Worm (Caenorhabditis elegans): ENCODE measurements around the gene acs-11.
"Not testable (repeated sequence)": the region's sequence is repeated elsewhere in the genome, so short reads cannot be mapped to it uniquely, and the experiment has no call there.

DNA sequence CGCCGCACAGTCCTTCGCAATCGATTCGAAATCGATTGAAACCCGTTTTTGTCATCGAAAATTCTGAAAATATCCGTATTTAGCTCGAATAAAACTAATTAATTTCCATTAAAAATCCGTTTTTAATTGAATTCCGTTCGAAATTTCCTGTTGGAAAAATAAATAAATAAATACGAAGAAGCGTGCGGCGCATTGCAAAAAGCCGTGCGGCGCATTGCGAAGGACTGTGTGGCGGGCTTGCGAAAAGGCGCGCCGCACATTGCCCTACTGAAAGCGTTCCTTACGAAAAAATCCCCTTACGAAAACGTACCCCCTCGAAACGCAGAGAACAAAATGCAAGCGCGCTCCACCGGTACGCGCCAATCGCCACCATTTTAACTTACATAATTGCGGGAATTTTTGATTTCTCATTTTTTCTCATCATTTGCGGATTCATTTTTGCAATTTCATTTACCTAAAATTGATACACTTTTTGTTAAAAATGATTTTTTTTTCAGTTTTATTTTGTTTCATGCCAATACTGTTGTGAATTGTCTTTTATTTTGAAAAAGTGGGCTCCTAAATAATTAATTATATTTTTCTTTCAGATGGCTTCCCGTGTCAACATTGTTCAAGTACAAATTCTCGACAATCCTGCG is 40.3 kb upstream of the acs-11 start, which contains the start of gene unc-85:
- TF ChIP-seq aly-2 (tag; optimal IDR thresholded peaks at IDR 0.05); dmd-4 (tag; optimal IDR thresholded peaks at IDR 0.05); skn-1 (tag; optimal IDR thresholded peaks at IDR 0.05); peb-1 (tag; optimal IDR thresholded peaks at IDR 0.05); nhr-77 (tag; optimal IDR thresholded peaks at IDR 0.05); elt-3 (tag; optimal IDR thresholded peaks at IDR 0.05); ZK546.5 (tag; optimal IDR thresholded peaks at IDR 0.05); ama-1 (optimal IDR thresholded peaks at IDR 0.05); elt-1 (tag; optimal IDR thresholded peaks at IDR 0.05); nhr-237 (tag; optimal IDR thresholded peaks at IDR 0.05); R02D3.7 (tag; optimal IDR thresholded peaks at IDR 0.05): not testable (repeated sequence)
- TF ChIP-seq lsy-2 (tag; optimal IDR thresholded peaks at IDR 0.05) = peak; percentile 66 to 89
